Fruit fly (Drosophila melanogaster): ENCODE results near the gene CG42758.

CG42758 gene

dm6 chr3L:14537435-14537991 lies 29.7 kb upstream of the CG42758 start, which contains the start of gene Mpcp2 (continued):
- TF ChIP-seq CG6163 (GFP tag; IDR thresholded peaks at IDR 0.05) (0 out of 3 replicates have a peak, but pooled peaks have one; percentile 14), CG6854 (GFP tag; optimal IDR thresholded peaks at IDR 0.05) (peak; percentile 51), cyc (GFP tag; optimal IDR thresholded peaks at IDR 0.05) (no peak), Eip78C (GFP tag) (peak; percentile 61), Hr38 (GFP tag; optimal IDR thresholded peaks at IDR 0.05) (no peak), Met (GFP tag; optimal IDR thresholded peaks at IDR 0.05) (no peak), CG8632 (GFP tag; optimal IDR thresholded peaks at IDR 0.05) (no peak), Sox15 (GFP tag; optimal IDR thresholded peaks at IDR 0.05) (no peak)

dm6 chr3L:14543971-14544655 lies 23.1 kb upstream of the CG42758 start:
- TF ChIP-seq ss (GFP tag; optimal IDR thresholded peaks at IDR 0.05) = peak; percentile 67 to 75
- TF ChIP-seq CG6854 (GFP tag; optimal IDR thresholded peaks at IDR 0.05) = peak; percentile 47
- TF ChIP-seq CG32006 (GFP tag; optimal IDR thresholded peaks at IDR 0.05) = peak; percentile 53
- TF ChIP-seq CG4318 (GFP tag; optimal IDR thresholded peaks at IDR 0.05) = no peak
- no peak for TF ChIP-seq cyc (GFP tag; optimal IDR thresholded peaks at IDR 0.05)
- peak; percentile 68 for TF ChIP-seq net (GFP tag; optimal IDR thresholded peaks at IDR 0.05)
- TF ChIP-seq CG11294 (GFP tag; IDR thresholded peaks at IDR 0.05) = no peak; the same call in 1 of the 2 replicates
- peak; percentile 59 for TF ChIP-seq CG9139 (GFP tag; optimal IDR thresholded peaks at IDR 0.05)
- TF ChIP-seq CG7368 (GFP tag; optimal IDR thresholded peaks at IDR 0.05) = peak; percentile 49
- peak; percentile 1 for TF ChIP-seq Met (GFP tag; optimal IDR thresholded peaks at IDR 0.05)
- TF ChIP-seq Eip93F (GFP tag; optimal IDR thresholded peaks at IDR 0.05) = no peak
- peak; percentile 64 for TF ChIP-seq fd59A (GFP tag; optimal IDR thresholded peaks at IDR 0.05)
- TF ChIP-seq salr (GFP tag; optimal IDR thresholded peaks at IDR 0.05) = peak in 1 of 2 experiments; percentile 84
- TF ChIP-seq CG8632 (GFP tag; optimal IDR thresholded peaks at IDR 0.05) = peak; percentile 52
- TF ChIP-seq CG3032 (tag; optimal IDR thresholded peaks at IDR 0.05) = peak; percentile 74
- peak; percentile 86 for TF ChIP-seq CG10631 (GFP tag; optimal IDR thresholded peaks at IDR 0.05)
- TF ChIP-seq spab (GFP tag; optimal IDR thresholded peaks at IDR 0.05) = peak; percentile 83
- TF ChIP-seq CG6808 (GFP tag; optimal IDR thresholded peaks at IDR 0.05) = peak; percentile 74
- TF ChIP-seq Sox102F (GFP tag; optimal IDR thresholded peaks at IDR 0.05) = peak; percentile 30
- TF ChIP-seq pdm3 (GFP tag; optimal IDR thresholded peaks at IDR 0.05) = peak; percentile 39
- no peak for TF ChIP-seq Blimp-1 (GFP tag; optimal IDR thresholded peaks at IDR 0.05)
- peak; percentile 20 for TF ChIP-seq topi (GFP tag; optimal IDR thresholded peaks at IDR 0.05)
- TF ChIP-seq CG6276 (GFP tag; optimal IDR thresholded peaks at IDR 0.05) = no peak
- no peak for TF ChIP-seq CG31627 (GFP tag; optimal IDR thresholded peaks at IDR 0.05)
- TF ChIP-seq CG15336 (GFP tag; IDR thresholded peaks at IDR 0.05) = peak; percentile 46; the same call in 1 of the 2 replicates
- peak; percentile 55 for TF ChIP-seq OdsH (GFP tag; optimal IDR thresholded peaks at IDR 0.05)
- no peak; the same call in 1 of the 2 replicates for TF ChIP-seq Gug (GFP tag; IDR thresholded peaks at IDR 0.05)
- TF ChIP-seq CG16779 (tag; optimal IDR thresholded peaks at IDR 0.05) = no peak
- TF ChIP-seq CG34406 (GFP tag; optimal IDR thresholded peaks at IDR 0.05) = peak; percentile 24
- TF ChIP-seq dac (GFP tag; optimal IDR thresholded peaks at IDR 0.05) = peak; percentile 45
- TF ChIP-seq CG11762 (GFP tag; optimal IDR thresholded peaks at IDR 0.05; ENCODE audit: insufficient read depth) = no peak
- TF ChIP-seq lz (GFP tag; optimal IDR thresholded peaks at IDR 0.05) = no peak
- TF ChIP-seq fkh (GFP tag; optimal IDR thresholded peaks at IDR 0.05) = peak; percentile 83
- TF ChIP-seq CG3919 (GFP tag; optimal IDR thresholded peaks at IDR 0.05) = peak; percentile 75
- peak; percentile 71 for TF ChIP-seq svp (GFP tag)
- TF ChIP-seq Hr4 (GFP tag; optimal IDR thresholded peaks at IDR 0.05) = peak; percentile 23
- TF ChIP-seq Lpt (GFP tag; optimal IDR thresholded peaks at IDR 0.05) = peak; percentile 3
- TF ChIP-seq CG11902 (GFP tag; optimal IDR thresholded peaks at IDR 0.05) = peak; percentile 1
- TF ChIP-seq Sox15 (GFP tag; optimal IDR thresholded peaks at IDR 0.05) = no peak
- no peak for TF ChIP-seq Hr39 (GFP tag; optimal IDR thresholded peaks at IDR 0.05)
- TF ChIP-seq dsx (GFP tag; optimal IDR thresholded peaks at IDR 0.05; ENCODE audit: poor library complexity, severe bottlenecking) = peak; percentile 52
- peak; percentile 55; the same call in 1 of the 3 replicates for TF ChIP-seq CG8119 (GFP tag; IDR thresholded peaks at IDR 0.05)
- TF ChIP-seq Eip75B (GFP tag; optimal IDR thresholded peaks at IDR 0.05) = peak; percentile 48
- no peak for TF ChIP-seq fd85E (GFP tag; optimal IDR thresholded peaks at IDR 0.05)
- TF ChIP-seq Eip78C (GFP tag) = peak; percentile 83

All from whole organism, prepupa.